Worm (Caenorhabditis elegans) whole organism, L1 larva: Measurements from ENCODE around the gene D1025.1.

Experiments
- C04F5.9 ChIP-seq: sonication (generic microtip); optimal IDR thresholded peaks from 2 replicates; lab custom pipeline; 2016; ENCODE audit warnings: missing genetic modification characterization, missing compliant biosample characterization
- nhr-11 ChIP-seq: fragments of 150-350 bp; optimal IDR thresholded peaks from 2 replicates; lab custom pipeline; 2014; ENCODE audit warnings: missing biosample characterization, missing genetic modification characterization
- nhr-76 ChIP-seq: sonication (generic microtip); optimal IDR thresholded peaks from 2 replicates; lab custom pipeline; 2017; ENCODE audit warnings: missing biosample characterization, missing genetic modification characterization
- nhr-77 ChIP-seq: fragments of 150-350 bp; optimal IDR thresholded peaks from 2 replicates; lab custom pipeline; 2014; ENCODE audit warnings: missing biosample characterization, missing genetic modification characterization
- rnt-1 ChIP-seq: sonication (generic microtip); optimal IDR thresholded peaks from 2 replicates; lab custom pipeline; 2016; ENCODE audit warnings: mild to moderate bottlenecking, missing genetic modification characterization, moderate library complexity, missing compliant biosample characterization
- unc-98 ChIP-seq: fragments of 200-800 bp; sonication (Bioruptor generic); IDR thresholded peaks from 2 replicates; pipeline ENCODE4 v1.3.6; 2022; ENCODE audit warnings: missing genetic modification characterization, missing compliant biosample characterization

ce11 chrX:14537625-14538024 is 17.1 kb downstream of the D1025.1 start:
- no peak for TF ChIP-seq nhr-76 (tag; lab: Kevin White, UChicago)
- TF ChIP-seq C04F5.9 (tag; lab: Kevin White, UChicago), result no peak
- TF ChIP-seq unc-98 (GFP tag; lab: Robert Waterston, UW), result no peak
- no peak for TF ChIP-seq nhr-77
- TF ChIP-seq rnt-1, result no peak
- no peak for TF ChIP-seq nhr-11 (tag; lab: Kevin White, UChicago)
